Worm (Caenorhabditis elegans) whole organism, late embryonic: ENCODE data around the gene F20D6.6.

Experiments
- elt-4 ChIP-seq: sonication (generic microtip); optimal IDR thresholded peaks from 2 replicates; lab custom pipeline; 2016; ENCODE audit warnings: missing genetic modification characterization, missing compliant biosample characterization
- ets-4 ChIP-seq: sonication (generic microtip); optimal IDR thresholded peaks from 2 replicates; lab custom pipeline; 2016; ENCODE audit warnings: missing genetic modification characterization, missing compliant biosample characterization
- madf-2 ChIP-seq: sonication (generic microtip); optimal IDR thresholded peaks from 2 replicates; lab custom pipeline; 2017; ENCODE audit warnings: missing genetic modification characterization, missing compliant biosample characterization
- ref-2 ChIP-seq: sonication (generic microtip); optimal IDR thresholded peaks from 2 replicates; lab custom pipeline; 2016; ENCODE audit warnings: missing genetic modification characterization, missing compliant biosample characterization
- tbx-2 ChIP-seq: sonication (generic microtip); optimal IDR thresholded peaks from 2 replicates; lab custom pipeline; 2016; ENCODE audit warnings: missing genetic modification characterization, missing compliant biosample characterization

- TF ChIP-seq madf-2 (tag; lab: Kevin White, UChicago) (no peak), ref-2 (no peak), ets-4 (tag; lab: Kevin White, UChicago) (no peak), elt-4 (tag; lab: Kevin White, UChicago) (no peak), tbx-2 (tag; lab: Kevin White, UChicago) (no peak)
Measured at ce11 chrV:8155743-8156142, 4.0 kb upstream of the F20D6.6 start.
